Fruit fly (Drosophila melanogaster) Kc167 (cell line): ENCODE data around the gene Wbp2.

ENCODE experiments used
- Myc ChIP-seq: fragments of >200 bp; optimal IDR thresholded peaks from 2 replicates; lab custom pipeline; 2017; ENCODE audit warnings: missing external identifiers
- h ChIP-seq: fragments of >200 bp; optimal IDR thresholded peaks from 3 replicates; lab custom pipeline; 2018; ENCODE audit warnings: missing external identifiers
- ttk ChIP-seq: sonication (Bioruptor generic); optimal IDR thresholded peaks from 2 replicates; lab custom pipeline; 2017; ENCODE audit warnings: missing external identifiers

- TF ChIP-seq Myc, result no peak
- no peak for TF ChIP-seq h
- no peak for TF ChIP-seq ttk (lab: Kevin White, UChicago)
Observed at dm6 chr3L:12806290-12806743, 43.6 kb upstream of the Wbp2 start.
